Worm (Caenorhabditis elegans) whole organism, early embryonic: ENCODE data around the gene magu-1.
A peak's percentile ranks its signal among the peaks of the same experiment; 100 is the strongest.

Experiments
- flt-1 ChIP-seq: fragments of 200-800 bp; sonication (Bioruptor generic); IDR thresholded peaks from 2 replicates; pipeline ENCODE4 v1.3.6; 2022; ENCODE audit warnings: missing genetic modification characterization, missing compliant biosample characterization
- pes-1 ChIP-seq: fragments of 200-800 bp; sonication (Bioruptor generic); IDR thresholded peaks from 2 replicates; pipeline ENCODE4 v1.3.6; 2022; ENCODE audit warnings: missing genetic modification reagents, missing genetic modification characterization, missing compliant biosample characterization
- scrt-1 ChIP-seq: fragments of 200-800 bp; sonication (Bioruptor generic); IDR thresholded peaks from 2 replicates; pipeline ENCODE4 v1.3.6; 2022; ENCODE audit warnings: missing genetic modification characterization, missing compliant biosample characterization
- sea-1 ChIP-seq: fragments of 200-800 bp; sonication (Bioruptor generic); conservative IDR thresholded peaks from 2 replicates; pipeline ENCODE4 v1.3.6; 2022; ENCODE audit warnings: missing genetic modification characterization, missing compliant biosample characterization
- tbx-11 ChIP-seq: fragments of 200-800 bp; sonication (Bioruptor generic); IDR thresholded peaks from 2 replicates; pipeline ENCODE4 v1.3.6; 2022; ENCODE audit warnings: missing genetic modification characterization, missing compliant biosample characterization
- tbx-37 ChIP-seq: fragments of 200-800 bp; sonication (Bioruptor generic); conservative IDR thresholded peaks from 2 replicates; pipeline ENCODE4 v1.3.6; 2022; ENCODE audit warnings: missing genetic modification reagents, missing genetic modification characterization, missing compliant biosample characterization

Gene magu-1

ce11 chrIII:415331-415775 is 56.1 kb downstream of the magu-1 start:
- TF ChIP-seq sea-1 (peak; percentile 85), scrt-1 (peak; percentile 80), tbx-37 (0 out of 2 replicates have a peak, but pooled peaks have one; percentile 14), pes-1 (GFP tag; lab: Robert Waterston, UW) (peak; percentile 68), tbx-11 (GFP tag; lab: Robert Waterston, UW) (peak; percentile 81), flt-1 (GFP tag; lab: Robert Waterston, UW) (peak; percentile 62)
